Worm (Caenorhabditis elegans) whole organism, L3 larva: ENCODE measurements around the gene Y73B6BL.47.

Experiments used
- egl-27 ChIP-seq: sonication (generic microtip); optimal IDR thresholded peaks from 4 replicates; lab custom pipeline; 2017; ENCODE audit warnings: missing biosample characterization, missing genetic modification reagents, missing genetic modification characterization
- fos-1 ChIP-seq: fragments of 150-350 bp; optimal IDR thresholded peaks from 2 replicates; lab custom pipeline; 2014; ENCODE audit warnings: missing biosample characterization, missing genetic modification characterization
- hmg-11 ChIP-seq: sonication (generic microtip); optimal IDR thresholded peaks from 2 replicates; lab custom pipeline; 2016; ENCODE audit warnings: missing genetic modification characterization, missing compliant biosample characterization
- lin-15B ChIP-seq: fragments of 150-350 bp; optimal IDR thresholded peaks from 2 replicates; lab custom pipeline; 2014; ENCODE audit warnings: missing biosample characterization, missing genetic modification characterization
- lin-39 ChIP-seq: fragments of 150-350 bp; optimal IDR thresholded peaks from 2 replicates; lab custom pipeline; 2018; ENCODE audit warnings: missing biosample characterization, missing genetic modification reagents, missing genetic modification characterization
- mml-1 ChIP-seq: fragments of 150-350 bp; sonication (generic microtip); optimal IDR thresholded peaks from 3 replicates; lab custom pipeline; 2014; ENCODE audit warnings: missing biosample characterization, missing genetic modification characterization
- nhr-237 ChIP-seq: fragments of 150-350 bp; optimal IDR thresholded peaks from 2 replicates; lab custom pipeline; 2014; ENCODE audit warnings: missing biosample characterization, missing genetic modification characterization

DNA sequence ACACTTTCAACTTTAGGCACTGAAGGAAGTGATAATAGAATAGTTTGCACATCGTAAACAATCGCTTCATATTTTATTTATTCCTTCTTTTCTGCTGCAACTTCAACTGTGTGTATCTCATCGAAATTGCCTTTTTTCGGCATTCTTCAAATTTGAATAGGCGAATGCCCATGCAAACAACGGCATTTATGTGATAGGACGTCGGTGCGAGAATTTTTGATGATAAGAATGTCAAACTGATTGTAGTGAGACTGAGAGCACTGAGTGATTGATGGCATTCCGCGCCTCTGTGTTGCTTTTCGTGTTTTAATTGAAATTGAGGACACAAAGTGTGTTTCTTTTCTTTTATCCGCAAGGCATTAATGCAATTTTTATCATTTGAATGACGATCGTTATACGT lies 31.0 kb upstream of the Y73B6BL.47 start:
- TF ChIP-seq fos-1 (tag; lab: Kevin White, UChicago): no peak
- no peak for TF ChIP-seq egl-27
- no peak for TF ChIP-seq lin-39 (tag; lab: Kevin White, UChicago)
- TF ChIP-seq hmg-11 (tag; lab: Kevin White, UChicago): no peak
- TF ChIP-seq mml-1 (tag; lab: Kevin White, UChicago): no peak
- TF ChIP-seq lin-15B: no peak
- TF ChIP-seq nhr-237 (tag; lab: Kevin White, UChicago): no peak
